Fruit fly (Drosophila melanogaster): ENCODE data around the gene AstA.

AstA gene

dm6 chr3R:24787042-24787565 lies 22.2 kb upstream of the AstA start, which contains the start of gene CG5805:
Gene CG5805 (minus strand): TSS chr3R:24787421.
- TF ChIP-seq CG8632 (GFP tag; optimal IDR thresholded peaks at IDR 0.05) (peak; percentile 23), CG9139 (GFP tag; optimal IDR thresholded peaks at IDR 0.05) (no peak), Sox15 (GFP tag; optimal IDR thresholded peaks at IDR 0.05) (peak; percentile 52), eg (GFP tag; IDR thresholded peaks at IDR 0.05) (peak; percentile 75), CG4318 (GFP tag; optimal IDR thresholded peaks at IDR 0.05) (no peak), svp (GFP tag) (peak; percentile 80), Hr39 (GFP tag; optimal IDR thresholded peaks at IDR 0.05) (peak; percentile 72), CG11762 (GFP tag; optimal IDR thresholded peaks at IDR 0.05; ENCODE audit: insufficient read depth) (peak; percentile 39), CG6276 (GFP tag; optimal IDR thresholded peaks at IDR 0.05) (no peak), CG7368 (GFP tag; optimal IDR thresholded peaks at IDR 0.05) (peak; percentile 52), achi (GFP tag; optimal IDR thresholded peaks at IDR 0.05) (peak; percentile 70), CG32006 (GFP tag; optimal IDR thresholded peaks at IDR 0.05) (peak; percentile 16), vri (GFP tag; optimal IDR thresholded peaks at IDR 0.05) (peak; percentile 98), CG1621 (tag; optimal IDR thresholded peaks at IDR 0.05) (peak; percentile 55), CG3919 (GFP tag; optimal IDR thresholded peaks at IDR 0.05) (peak; percentile 78), Ets21C (GFP tag; optimal IDR thresholded peaks at IDR 0.05) (peak; percentile 45), salr (GFP tag; optimal IDR thresholded peaks at IDR 0.05) (peak in 1 of 2 experiments; percentile 71), dsx (GFP tag; optimal IDR thresholded peaks at IDR 0.05; ENCODE audit: poor library complexity, severe bottlenecking) (no peak), CG15336 (GFP tag; IDR thresholded peaks at IDR 0.05) (no peak), OdsH (GFP tag; optimal IDR thresholded peaks at IDR 0.05) (peak; percentile 73), CG6808 (GFP tag; optimal IDR thresholded peaks at IDR 0.05) (peak; percentile 15), Eip93F (GFP tag; optimal IDR thresholded peaks at IDR 0.05) (no peak), Eip78C (GFP tag) (peak; percentile 91), Sox14 (GFP tag; optimal IDR thresholded peaks at IDR 0.05) (peak; percentile 59), CG6792 (GFP tag; optimal IDR thresholded peaks at IDR 0.05) (peak; percentile 31), CG6163 (GFP tag; IDR thresholded peaks at IDR 0.05) (peak; percentile 82), Blimp-1 (GFP tag; optimal IDR thresholded peaks at IDR 0.05) (peak; percentile 43), Eip75B (GFP tag; optimal IDR thresholded peaks at IDR 0.05) (peak; percentile 36), spab (GFP tag; optimal IDR thresholded peaks at IDR 0.05) (no peak), dac (GFP tag; optimal IDR thresholded peaks at IDR 0.05) (peak; percentile 4), CG3032 (tag; optimal IDR thresholded peaks at IDR 0.05) (no peak), fd59A (GFP tag; optimal IDR thresholded peaks at IDR 0.05) (peak; percentile 14), CG16779 (tag; optimal IDR thresholded peaks at IDR 0.05) (no peak), CG10669 (GFP tag; optimal IDR thresholded peaks at IDR 0.05) (peak; percentile 61), CG34406 (GFP tag; optimal IDR thresholded peaks at IDR 0.05) (peak; percentile 66), esn (GFP tag; optimal IDR thresholded peaks at IDR 0.05) (peak; percentile 78), Hr38 (GFP tag; optimal IDR thresholded peaks at IDR 0.05) (no peak), Ets96B (tag; optimal IDR thresholded peaks at IDR 0.05) (no peak), CG8119 (GFP tag; IDR thresholded peaks at IDR 0.05) (no peak), net (GFP tag; optimal IDR thresholded peaks at IDR 0.05) (peak; percentile 39), fd85E (GFP tag; optimal IDR thresholded peaks at IDR 0.05) (no peak), topi (GFP tag; optimal IDR thresholded peaks at IDR 0.05) (peak; percentile 69), Hr4 (GFP tag; optimal IDR thresholded peaks at IDR 0.05) (peak; percentile 35), Met (GFP tag; optimal IDR thresholded peaks at IDR 0.05) (peak; percentile 77), ss (GFP tag; optimal IDR thresholded peaks at IDR 0.05) (peak in 1 of 2 experiments; percentile 29), CG11294 (GFP tag; IDR thresholded peaks at IDR 0.05) (no peak), acj6 (GFP tag; optimal IDR thresholded peaks at IDR 0.05) (peak; percentile 58), lz (GFP tag; optimal IDR thresholded peaks at IDR 0.05) (peak; percentile 70), Smox (GFP tag; optimal IDR thresholded peaks at IDR 0.05) (peak; percentile 74), CG8319 (GFP tag; optimal IDR thresholded peaks at IDR 0.05) (peak; percentile 62), Sox102F (GFP tag; optimal IDR thresholded peaks at IDR 0.05) (peak; percentile 31), cyc (GFP tag; optimal IDR thresholded peaks at IDR 0.05) (peak; percentile 66)
